Worm (Caenorhabditis elegans) whole organism, early embryonic: ENCODE data around the gene F58B4.6.

Experiments used
- B0310.2 ChIP-seq: sonication (generic microtip); optimal IDR thresholded peaks from 2 replicates; lab custom pipeline; 2016; ENCODE audit warnings: mild to moderate bottlenecking, missing genetic modification characterization, missing compliant biosample characterization
- F13C5.2 ChIP-seq: sonication (generic microtip); optimal IDR thresholded peaks from 2 replicates; lab custom pipeline; 2017; ENCODE audit warnings: mild to moderate bottlenecking, missing genetic modification characterization, inconsistent platforms, missing compliant biosample characterization
- ama-1 ChIP-seq: fragments of 150-350 bp; optimal IDR thresholded peaks from 2 replicates; lab custom pipeline; 2014
- ceh-36 ChIP-seq: sonication (generic microtip); optimal IDR thresholded peaks from 2 replicates; lab custom pipeline; 2016; ENCODE audit warnings: missing genetic modification characterization, inconsistent platforms, missing compliant biosample characterization
- ets-7 ChIP-seq: sonication (generic microtip); optimal IDR thresholded peaks from 2 replicates; lab custom pipeline; 2016; ENCODE audit warnings: missing genotype, missing genetic modification characterization, missing compliant biosample characterization
- flt-1 ChIP-seq: fragments of 200-800 bp; sonication (Bioruptor generic); IDR thresholded peaks from 2 replicates; pipeline ENCODE4 v1.3.6; 2022; ENCODE audit warnings: missing genetic modification characterization, missing compliant biosample characterization
- scrt-1 ChIP-seq: fragments of 200-800 bp; sonication (Bioruptor generic); IDR thresholded peaks from 2 replicates; pipeline ENCODE4 v1.3.6; 2022; ENCODE audit warnings: missing genetic modification characterization, missing compliant biosample characterization
- tbx-11 ChIP-seq: fragments of 200-800 bp; sonication (Bioruptor generic); IDR thresholded peaks from 2 replicates; pipeline ENCODE4 v1.3.6; 2022; ENCODE audit warnings: missing genetic modification characterization, missing compliant biosample characterization
- tbx-37 ChIP-seq: fragments of 200-800 bp; sonication (Bioruptor generic); conservative IDR thresholded peaks from 2 replicates; pipeline ENCODE4 v1.3.6; 2022; ENCODE audit warnings: missing genetic modification reagents, missing genetic modification characterization, missing compliant biosample characterization

- no peak for TF ChIP-seq ceh-36
- TF ChIP-seq F13C5.2 (tag; lab: Kevin White, UChicago): no peak
- TF ChIP-seq flt-1 (GFP tag; lab: Robert Waterston, UW): no peak
- no peak for TF ChIP-seq ama-1 (lab: Kevin White, UChicago)
- no peak for TF ChIP-seq scrt-1 (GFP tag; lab: Robert Waterston, UW)
- TF ChIP-seq ets-7: no peak
- no peak for TF ChIP-seq B0310.2 (tag; lab: Kevin White, UChicago)
- TF ChIP-seq tbx-37 (GFP tag; lab: Robert Waterston, UW): no peak
- no peak for TF ChIP-seq tbx-11 (GFP tag; lab: Robert Waterston, UW)
Observed at ce11 chrV:10937294-10937693, 12.5 kb downstream of the F58B4.6 start.
